Fruit fly (Drosophila melanogaster) Kc167 (cell line): ENCODE measurements around the gene Gr98a.

ENCODE experiments used
- Sin3A ChIP-seq: fragments of >200 bp; optimal IDR thresholded peaks from 2 replicates; lab custom pipeline; 2018; ENCODE audit warnings: missing external identifiers
- h ChIP-seq: fragments of >200 bp; optimal IDR thresholded peaks from 3 replicates; lab custom pipeline; 2018; ENCODE audit warnings: missing external identifiers

DNA sequence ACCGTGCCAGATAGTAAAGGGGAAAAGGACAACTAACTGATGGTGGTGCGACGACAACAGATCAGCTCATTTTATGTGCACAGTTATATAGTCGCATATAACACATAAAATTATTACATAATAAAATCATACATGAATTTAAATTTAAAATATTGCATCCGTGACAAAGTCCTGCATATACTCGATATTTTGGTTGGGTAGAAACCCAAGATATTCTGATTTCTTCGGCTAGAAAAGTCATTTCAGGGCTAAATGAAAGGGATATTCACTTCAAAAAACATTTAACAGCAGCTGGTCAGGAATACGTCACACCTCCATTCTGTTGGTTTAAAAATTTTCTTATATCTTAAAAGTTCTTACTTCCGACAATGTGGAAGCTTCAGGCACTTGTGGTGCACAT lies 23.8 kb upstream of the Gr98a start, which contains the start of gene CG13978:
- TF ChIP-seq Sin3A (lab: Kevin White, UChicago) = no peak
- TF ChIP-seq h (lab: Kevin White, UChicago) = no peak
